Fruit fly (Drosophila melanogaster) whole organism, embryonic: Measurements from ENCODE around the gene mAChR-C.

ENCODE experiments used
- Atf3 ChIP-seq: fragments of 200-800 bp; sonication (Bioruptor generic); optimal IDR thresholded peaks from 3 replicates; lab custom pipeline; 2016; ENCODE audit warnings: missing biosample characterization, missing genetic modification characterization
- Bdp1 ChIP-seq: fragments of 200-800 bp; sonication (Bioruptor generic); optimal IDR thresholded peaks from 3 replicates; lab custom pipeline; 2016; ENCODE audit warnings: missing biosample characterization, missing genetic modification characterization
- CG10274 ChIP-seq: fragments of 200-800 bp; sonication (Bioruptor generic); optimal IDR thresholded peaks from 3 replicates; lab custom pipeline; 2017; ENCODE audit warnings: missing biosample characterization, mild to moderate bottlenecking, missing genetic modification characterization
- CG11247 ChIP-seq: fragments of 200-800 bp; sonication (Bioruptor generic); IDR thresholded peaks from 2 replicates; pipeline ENCODE4 v1.3.6; 2022; ENCODE audit warnings: missing biosample characterization, missing genetic modification characterization
- CG11398 ChIP-seq: fragments of 200-800 bp; sonication (Bioruptor generic); optimal IDR thresholded peaks from 2 replicates; lab custom pipeline; 2016; ENCODE audit warnings: missing biosample characterization, missing genetic modification characterization
- CG12769 ChIP-seq: fragments of 200-800 bp; sonication (Bioruptor generic); optimal IDR thresholded peaks from 2 replicates; lab custom pipeline; 2019; ENCODE audit warnings: missing biosample characterization, mild to moderate bottlenecking, missing genetic modification characterization, moderate library complexity
- CG15269 ChIP-seq: fragments of 200-800 bp; sonication (Bioruptor generic); optimal IDR thresholded peaks from 2 replicates; lab custom pipeline; 2018; ENCODE audit warnings: missing biosample characterization, mild to moderate bottlenecking, missing genetic modification characterization, moderate library complexity
- CG15514 ChIP-seq: fragments of 200-800 bp; sonication (Bioruptor generic); optimal IDR thresholded peaks from 3 replicates; lab custom pipeline; 2017; ENCODE audit warnings: missing biosample characterization, missing genetic modification characterization, mild to moderate bottlenecking, moderate library complexity, missing genetic modification reagents
- CG2129 ChIP-seq: fragments of 200-800 bp; sonication (Bioruptor generic); IDR thresholded peaks from 2 replicates; pipeline ENCODE4 v1.3.6; 2022; ENCODE audit warnings: missing biosample characterization, missing genetic modification characterization; ENCODE audit not compliant: partially characterized antibody
- CG2202 ChIP-seq: fragments of 200-800 bp; sonication (Bioruptor generic); optimal IDR thresholded peaks from 2 replicates; lab custom pipeline; 2018; ENCODE audit warnings: missing biosample characterization, mild to moderate bottlenecking, missing genetic modification characterization
- CG31441 ChIP-seq: fragments of 200-800 bp; sonication (Bioruptor generic); IDR thresholded peaks from 2 replicates; pipeline ENCODE4 v1.3.6; 2022; ENCODE audit warnings: missing biosample characterization, missing genetic modification characterization
- CG4360 ChIP-seq: fragments of 200-800 bp; sonication (Bioruptor generic); IDR thresholded peaks from 2 replicates; pipeline ENCODE4 v1.3.6; 2022; ENCODE audit warnings: missing biosample characterization, missing genetic modification characterization
- CG4404 ChIP-seq: fragments of 200-800 bp; sonication (Bioruptor generic); IDR thresholded peaks from 2 replicates; pipeline ENCODE4 v1.3.6; 2022; ENCODE audit warnings: missing biosample characterization, missing genetic modification characterization
- CG8281 ChIP-seq: fragments of 200-800 bp; sonication (Bioruptor generic); optimal IDR thresholded peaks from 2 replicates; lab custom pipeline; 2018; ENCODE audit warnings: missing biosample characterization, mild to moderate bottlenecking, missing genetic modification characterization, moderate library complexity
- CG8478 ChIP-seq: fragments of >200 bp; optimal IDR thresholded peaks from 2 replicates; lab custom pipeline; 2018
- E2f2 ChIP-seq: fragments of 200-800 bp; sonication (Bioruptor generic); IDR thresholded peaks from 2 replicates; pipeline ENCODE4 v1.3.6; 2022; ENCODE audit warnings: missing biosample characterization, missing genetic modification characterization
- Fer3 ChIP-seq: fragments of 200-800 bp; sonication (Bioruptor generic); optimal IDR thresholded peaks from 2 replicates; lab custom pipeline; 2018; ENCODE audit warnings: missing biosample characterization, mild to moderate bottlenecking, missing genetic modification characterization, moderate library complexity
- Hr3 ChIP-seq: fragments of 200-800 bp; sonication (Bioruptor generic); optimal IDR thresholded peaks from 3 replicates; lab custom pipeline; 2016; ENCODE audit warnings: missing biosample characterization, missing genetic modification characterization
- MTF-1 ChIP-seq: fragments of 200-800 bp; sonication (Bioruptor generic); optimal IDR thresholded peaks from 2 replicates; lab custom pipeline; 2018; ENCODE audit warnings: missing biosample characterization, mild to moderate bottlenecking, missing genetic modification characterization, borderline replicate concordance
- NfI ChIP-seq: fragments of 200-800 bp; sonication (Bioruptor generic); optimal IDR thresholded peaks from 3 replicates; lab custom pipeline; 2018; ENCODE audit warnings: missing biosample characterization, mild to moderate bottlenecking, missing genetic modification characterization, moderate library complexity
- Oaz ChIP-seq: fragments of 200-800 bp; sonication (Bioruptor generic); IDR thresholded peaks from 2 replicates; pipeline ENCODE4 v1.3.6; 2022; ENCODE audit warnings: missing biosample characterization, missing genetic modification characterization
- Ptx1 ChIP-seq: fragments of 200-800 bp; sonication (Bioruptor generic); IDR thresholded peaks from 2 replicates; pipeline ENCODE4 v1.3.6; 2022; ENCODE audit warnings: missing biosample characterization, missing genetic modification characterization
- Sox102F ChIP-seq: fragments of 200-800 bp; sonication (Bioruptor generic); optimal IDR thresholded peaks from 2 replicates; lab custom pipeline; 2018; ENCODE audit warnings: missing biosample characterization, mild to moderate bottlenecking, missing genetic modification characterization, moderate library complexity
- Usf ChIP-seq: fragments of 200-800 bp; sonication (Bioruptor generic); optimal IDR thresholded peaks from 2 replicates; lab custom pipeline; 2017; ENCODE audit warnings: missing genotype, missing biosample characterization, missing genetic modification characterization
- ac ChIP-seq: fragments of 200-800 bp; sonication (Bioruptor generic); optimal IDR thresholded peaks from 3 replicates; lab custom pipeline; 2017; ENCODE audit warnings: missing biosample characterization, mild to moderate bottlenecking, missing genetic modification characterization
- bowl ChIP-seq: fragments of 200-800 bp; sonication (Bioruptor generic); IDR thresholded peaks from 2 replicates; pipeline ENCODE4 v1.3.6; 2022; ENCODE audit warnings: missing biosample characterization, missing genetic modification characterization
- bsh ChIP-seq, 2 experiments: fragments of 200-800 bp; sonication (Bioruptor generic); optimal IDR thresholded peaks; 2 replicates each; lab custom pipeline; 2017 to 2018; ENCODE audit warnings: mild to moderate bottlenecking in 2 of 2, missing biosample characterization in 2 of 2, missing genetic modification characterization in 2 of 2, moderate library complexity in 1 of 2
- dati ChIP-seq: fragments of 200-800 bp; sonication (Bioruptor generic); IDR thresholded peaks from 2 replicates; pipeline ENCODE4 v1.3.6; 2022; ENCODE audit warnings: missing biosample characterization, missing genetic modification characterization
- dpn ChIP-seq, 2 experiments: fragments of 200-800 bp; sonication (Bioruptor generic); optimal IDR thresholded peaks; 3 replicates each; lab custom pipeline; 2016; ENCODE audit warnings: missing biosample characterization in 2 of 2, missing genetic modification characterization in 2 of 2
- ems ChIP-seq: fragments of 200-800 bp; sonication (Bioruptor generic); optimal IDR thresholded peaks from 3 replicates; lab custom pipeline; 2016; ENCODE audit warnings: missing biosample characterization, missing genetic modification characterization
- eve ChIP-seq, 2 experiments: fragments of >200 bp; optimal IDR thresholded peaks; 2 replicates each; lab custom pipeline; 2017; ENCODE audit warnings: missing biosample characterization in 2 of 2, missing genetic modification characterization in 2 of 2
- ewg ChIP-seq: fragments of 200-800 bp; sonication (Bioruptor generic); optimal IDR thresholded peaks from 3 replicates; lab custom pipeline; 2017; ENCODE audit warnings: mild to moderate bottlenecking, missing biosample characterization, missing genetic modification reagents, missing genetic modification characterization
- fu2 ChIP-seq: fragments of 200-800 bp; sonication (Bioruptor generic); optimal IDR thresholded peaks from 2 replicates; lab custom pipeline; 2016; ENCODE audit warnings: missing biosample characterization, missing genetic modification characterization
- gt ChIP-seq: fragments of 200-800 bp; sonication (Bioruptor generic); IDR thresholded peaks from 2 replicates; pipeline ENCODE4 v1.3.6; 2022; ENCODE audit warnings: missing biosample characterization, missing genetic modification characterization
- h ChIP-seq: fragments of >200 bp; optimal IDR thresholded peaks from 2 replicates; lab custom pipeline; 2017
- hth ChIP-seq: fragments of >200 bp; optimal IDR thresholded peaks from 2 replicates; lab custom pipeline; 2017; ENCODE audit warnings: inconsistent platforms
- lbe ChIP-seq: fragments of 200-800 bp; sonication (Bioruptor generic); optimal IDR thresholded peaks from 2 replicates; lab custom pipeline; 2016; ENCODE audit warnings: missing biosample characterization, mild to moderate bottlenecking, missing genetic modification characterization
- mam ChIP-seq: fragments of 200-800 bp; sonication (Bioruptor generic); optimal IDR thresholded peaks from 3 replicates; lab custom pipeline; 2016; ENCODE audit warnings: missing biosample characterization, missing genetic modification characterization
- nom ChIP-seq: fragments of 200-800 bp; sonication (Bioruptor generic); optimal IDR thresholded peaks from 2 replicates; lab custom pipeline; 2017; ENCODE audit warnings: missing biosample characterization, missing genetic modification characterization, mild to moderate bottlenecking, moderate library complexity, missing genetic modification reagents
- p53 ChIP-seq: fragments of 200-800 bp; sonication (Bioruptor generic); optimal IDR thresholded peaks from 2 replicates; lab custom pipeline; 2016; ENCODE audit warnings: missing biosample characterization, missing genetic modification characterization
- pan ChIP-seq, 4 experiments: fragments of >200 bp in 3 of 4; fragments of 200-800 bp in 1 of 4; sonication (Bioruptor generic) in 1 of 4; optimal IDR thresholded peaks in 3 of 4; IDR thresholded peaks in 1 of 4; 2 replicates each; pipeline versions ENCODE4 v1.3.6 to Lab custom; 2017 to 2022; ENCODE audit warnings: missing biosample characterization in 2 of 4, missing genetic modification characterization in 2 of 4, mixed read lengths in 1 of 4
- pnt ChIP-seq: fragments of 200-800 bp; sonication (Bioruptor generic); optimal IDR thresholded peaks from 3 replicates; lab custom pipeline; 2016; ENCODE audit warnings: missing biosample characterization, missing genetic modification characterization
- sima ChIP-seq: fragments of 200-800 bp; sonication (Bioruptor generic); optimal IDR thresholded peaks from 2 replicates; lab custom pipeline; 2016; ENCODE audit warnings: missing biosample characterization, missing genetic modification characterization
- sr ChIP-seq: fragments of 200-800 bp; sonication (Bioruptor generic); IDR thresholded peaks from 3 replicates; pipeline ENCODE4 v1.3.6; 2022; ENCODE audit warnings: missing biosample characterization, missing genetic modification characterization
- tio ChIP-seq: fragments of 200-800 bp; sonication (Bioruptor generic); optimal IDR thresholded peaks from 2 replicates; lab custom pipeline; 2017; ENCODE audit warnings: missing biosample characterization, missing genetic modification characterization, inconsistent platforms
- unc-4 ChIP-seq: fragments of 200-800 bp; sonication (Bioruptor generic); IDR thresholded peaks from 2 replicates; pipeline ENCODE4 v1.3.6; 2022; ENCODE audit warnings: missing biosample characterization, missing genetic modification characterization; ENCODE audit not compliant: partially characterized antibody
- vvl ChIP-seq: fragments of 200-800 bp; sonication (Bioruptor generic); IDR thresholded peaks from 2 replicates; pipeline ENCODE4 v1.3.6; 2022; ENCODE audit warnings: missing biosample characterization, missing genetic modification characterization
- z ChIP-seq: fragments of 200-800 bp; sonication (Bioruptor generic); IDR thresholded peaks from 3 replicates; pipeline ENCODE4 v1.3.6; 2022; ENCODE audit warnings: missing biosample characterization, missing genetic modification characterization
- zen ChIP-seq: fragments of 200-800 bp; sonication (Bioruptor generic); optimal IDR thresholded peaks from 3 replicates; lab custom pipeline; 2018; ENCODE audit warnings: missing biosample characterization, mild to moderate bottlenecking, missing genetic modification characterization, moderate library complexity

mAChR-C gene

dm6 chrX:6804485-6805295, 27.8 kb downstream of the mAChR-C start (continued):
- TF ChIP-seq CG4360 (GFP tag; lab: Robert Waterston, UW) (peak; percentile 55), pnt (GFP tag; lab: Kevin White, UChicago) (peak; percentile 63), CG11398 (peak; percentile 15), CG15514 (GFP tag; lab: Kevin White, UChicago) (peak; percentile 61), CG8281 (tag; lab: Kevin White, UChicago) (peak; percentile 1), vvl (GFP tag; lab: Robert Waterston, UW) (peak; percentile 95), mam (peak; percentile 62), Usf (GFP tag; lab: Kevin White, UChicago) (peak; percentile 51), CG2129 (GFP tag; lab: Robert Waterston, UW) (no peak), hth (lab: Kevin White, UChicago) (no peak), NfI (GFP tag; lab: Kevin White, UChicago) (peak; percentile 76), Fer3 (tag; lab: Kevin White, UChicago) (peak; percentile 78), CG11247 (GFP tag; lab: Robert Waterston, UW) (peak; percentile 80), CG4404 (GFP tag; lab: Robert Waterston, UW) (peak; percentile 77), h (lab: Kevin White, UChicago) (no peak), sr (peak; percentile 50; the same call in 1 of the 3 replicates), dpn (GFP tag; optimal IDR thresholded peaks at IDR 0.05; lab: Kevin White, UChicago) (peak; percentile 48 to 81), z (no peak), MTF-1 (GFP tag; lab: Kevin White, UChicago) (peak; percentile 33), CG15269 (tag; lab: Kevin White, UChicago) (no peak), Oaz (GFP tag; lab: Robert Waterston, UW) (no peak), Ptx1 (peak; percentile 90), Atf3 (GFP tag; lab: Kevin White, UChicago) (peak; percentile 66), bsh (GFP tag; optimal IDR thresholded peaks at IDR 0.05; lab: Kevin White, UChicago) (peak; percentile 30 to 81), pan (optimal IDR thresholded peaks at IDR 0.05; lab: Kevin White, UChicago) (no peak), pan (GFP tag; optimal IDR thresholded peaks at IDR 0.05 in 1 of 2, IDR thresholded peaks at IDR 0.05 in 1 of 2) (peak in 1 of 2 experiments; percentile 94), bowl (GFP tag; lab: Robert Waterston, UW) (peak; percentile 61; the same call in 1 of the 2 replicates), E2f2 (peak; percentile 54; the same call in 1 of the 2 replicates), gt (no peak; the same call in 1 of the 2 replicates), dati (peak; percentile 76), Bdp1 (GFP tag; lab: Kevin White, UChicago) (peak; percentile 38), Hr3 (GFP tag; lab: Kevin White, UChicago) (peak; percentile 73), Sox102F (GFP tag; lab: Kevin White, UChicago) (no peak), lbe (peak; percentile 95), fu2 (no peak), zen (tag; lab: Kevin White, UChicago) (peak; percentile 58), CG2202 (tag; lab: Kevin White, UChicago) (peak; percentile 39), CG31441 (GFP tag; lab: Robert Waterston, UW) (no peak; the same call in 1 of the 2 replicates), CG10274 (GFP tag; lab: Kevin White, UChicago) (peak; percentile 20), unc-4 (no peak), CG12769 (tag; lab: Kevin White, UChicago) (no peak), nom (GFP tag; lab: Kevin White, UChicago) (peak; percentile 36), tio (GFP tag; lab: Kevin White, UChicago) (peak; percentile 79), ems (GFP tag; lab: Kevin White, UChicago) (peak; percentile 68), ewg (GFP tag; lab: Kevin White, UChicago) (peak; percentile 80), CG8478 (lab: Kevin White, UChicago) (peak; percentile 7), p53 (no peak), eve (GFP tag; optimal IDR thresholded peaks at IDR 0.05; lab: Kevin White, UChicago) (no peak), sima (GFP tag; lab: Kevin White, UChicago) (no peak), ac (GFP tag; lab: Kevin White, UChicago) (peak; percentile 30)
